Worm (Caenorhabditis elegans): ENCODE results near the gene dhp-2.
"Not testable (repeated sequence)": the region's sequence is repeated elsewhere in the genome, so short reads cannot be mapped to it uniquely, and the experiment has no call there.

DNA sequence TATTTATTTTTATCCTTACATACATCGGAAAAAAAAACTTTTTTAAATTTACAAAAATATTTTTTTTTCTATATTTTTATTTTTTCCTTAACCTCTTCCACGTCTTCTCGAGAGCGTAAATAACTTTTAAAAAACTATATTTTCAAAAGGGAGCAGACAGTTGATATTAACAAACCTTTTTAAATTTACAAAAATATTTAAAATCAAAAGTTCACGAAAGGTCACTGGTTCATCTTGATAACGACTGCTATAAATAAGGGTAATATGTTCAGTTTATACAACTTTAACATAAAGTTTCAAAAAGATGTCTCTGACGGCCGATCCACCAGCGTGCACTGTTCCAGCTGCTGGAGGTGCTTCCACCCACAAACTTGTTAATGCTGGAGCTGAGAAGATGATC, 50.9 kb downstream of the dhp-2 start, which contains the start of the genes F44D12.16 and msd-2:
- not testable (repeated sequence) for TF ChIP-seq nhr-25 (tag; optimal IDR thresholded peaks at IDR 0.05; ENCODE audit: borderline replicate concordance, insufficient read depth); Y48G9A.11 (GFP tag; IDR thresholded peaks at IDR 0.05); daf-8 (GFP tag; IDR thresholded peaks at IDR 0.05); nhr-11 (tag; optimal IDR thresholded peaks at IDR 0.05); gei-8 (GFP tag; optimal IDR thresholded peaks at IDR 0.05); hmg-1.1 (GFP tag; IDR thresholded peaks at IDR 0.05); lin-15B (tag; optimal IDR thresholded peaks at IDR 0.05); lsy-2 (tag; optimal IDR thresholded peaks at IDR 0.05); lin-1 (GFP tag; IDR thresholded peaks at IDR 0.05); skn-1 (tag; optimal IDR thresholded peaks at IDR 0.05)

All from whole organism, L4 larva.